Fruit fly (Drosophila melanogaster) whole organism, embryonic: ENCODE measurements around the gene pkaap.

Source experiments
- CG12155 ChIP-seq: fragments of 200-800 bp; sonication (Bioruptor generic); optimal IDR thresholded peaks from 3 replicates; lab custom pipeline; 2016; ENCODE audit warnings: missing biosample characterization, missing genetic modification characterization
- CG12219 ChIP-seq: fragments of 200-800 bp; sonication (Bioruptor generic); optimal IDR thresholded peaks from 3 replicates; lab custom pipeline; 2018; ENCODE audit warnings: missing biosample characterization, mild to moderate bottlenecking, missing genetic modification characterization
- CG12236 ChIP-seq: fragments of 200-800 bp; sonication (Bioruptor generic); optimal IDR thresholded peaks from 2 replicates; lab custom pipeline; 2016; ENCODE audit warnings: missing biosample characterization, missing genetic modification characterization
- CG13287 ChIP-seq: fragments of 200-800 bp; sonication (Bioruptor generic); IDR thresholded peaks from 2 replicates; pipeline ENCODE4 v1.3.6; 2022; ENCODE audit warnings: missing biosample characterization, missing genetic modification characterization; ENCODE audit not compliant: partially characterized antibody
- CG13775 ChIP-seq: fragments of 200-800 bp; sonication (Bioruptor generic); optimal IDR thresholded peaks from 3 replicates; lab custom pipeline; 2017; ENCODE audit warnings: missing biosample characterization, mild to moderate bottlenecking, missing genetic modification characterization
- CG14667 ChIP-seq: fragments of 200-800 bp; sonication (Bioruptor generic); IDR thresholded peaks from 2 replicates; pipeline ENCODE4 v1.3.6; 2022; ENCODE audit warnings: missing biosample characterization, missing genetic modification characterization
- CG15073 ChIP-seq: fragments of 200-800 bp; sonication (Bioruptor generic); optimal IDR thresholded peaks from 2 replicates; lab custom pipeline; 2016; ENCODE audit warnings: missing biosample characterization, missing genetic modification characterization
- CG16779 ChIP-seq: fragments of 200-800 bp; sonication (Bioruptor generic); IDR thresholded peaks from 2 replicates; pipeline ENCODE4 v1.3.6; 2022; ENCODE audit warnings: missing biosample characterization, missing genetic modification characterization
- CG17361 ChIP-seq: fragments of 200-800 bp; sonication (Bioruptor generic); IDR thresholded peaks from 3 replicates; pipeline ENCODE4 v1.3.6; 2022; ENCODE audit warnings: missing biosample characterization, missing genetic modification characterization
- CG2889 ChIP-seq: fragments of 200-800 bp; sonication (Bioruptor generic); IDR thresholded peaks from 3 replicates; pipeline ENCODE4 v1.3.6; 2022; ENCODE audit warnings: missing biosample characterization, missing genetic modification characterization
- CG3163 ChIP-seq: fragments of 200-800 bp; sonication (Bioruptor generic); optimal IDR thresholded peaks from 3 replicates; lab custom pipeline; 2016; ENCODE audit warnings: missing biosample characterization, missing genetic modification characterization
- CG32532 ChIP-seq: fragments of 200-800 bp; sonication (Bioruptor generic); IDR thresholded peaks from 2 replicates; pipeline ENCODE4 v1.3.6; 2022; ENCODE audit warnings: missing biosample characterization, missing genetic modification characterization
- CG33213 ChIP-seq: fragments of 200-800 bp; sonication (Bioruptor generic); optimal IDR thresholded peaks from 3 replicates; lab custom pipeline; 2016; ENCODE audit warnings: missing biosample characterization, missing genetic modification characterization
- CG4730 ChIP-seq: fragments of 200-800 bp; sonication (Bioruptor generic); IDR thresholded peaks from 2 replicates; pipeline ENCODE4 v1.3.6; 2022; ENCODE audit warnings: missing biosample characterization, missing genetic modification characterization
- CG5180 ChIP-seq: fragments of 200-800 bp; sonication (Bioruptor generic); optimal IDR thresholded peaks from 3 replicates; lab custom pipeline; 2017; ENCODE audit warnings: missing biosample characterization, missing genetic modification characterization, mild to moderate bottlenecking, moderate library complexity, missing genetic modification reagents
- CG6683 ChIP-seq: fragments of 200-800 bp; sonication (Bioruptor generic); optimal IDR thresholded peaks from 2 replicates; lab custom pipeline; 2017; ENCODE audit warnings: missing biosample characterization, mild to moderate bottlenecking, missing genetic modification characterization, missing genetic modification reagents
- Drgx ChIP-seq: fragments of 200-800 bp; sonication (Bioruptor generic); IDR thresholded peaks from 2 replicates; pipeline ENCODE4 v1.3.6; 2022; ENCODE audit warnings: missing biosample characterization, missing genetic modification characterization
- Ets65A ChIP-seq: fragments of 200-800 bp; sonication (Bioruptor generic); peaks from one replicate; lab custom pipeline; 2016; ENCODE audit warnings: missing biosample characterization, missing genetic modification characterization
- Fer1 ChIP-seq: fragments of 200-800 bp; sonication (Bioruptor generic); optimal IDR thresholded peaks from 2 replicates; lab custom pipeline; 2017; ENCODE audit warnings: missing biosample characterization, mild to moderate bottlenecking, missing genetic modification characterization
- Fer3 ChIP-seq: fragments of 200-800 bp; sonication (Bioruptor generic); optimal IDR thresholded peaks from 2 replicates; lab custom pipeline; 2018; ENCODE audit warnings: missing biosample characterization, mild to moderate bottlenecking, missing genetic modification characterization, moderate library complexity
- HLH54F ChIP-seq: fragments of 200-800 bp; sonication (Bioruptor generic); optimal IDR thresholded peaks from 3 replicates; lab custom pipeline; 2016; ENCODE audit warnings: missing biosample characterization, missing genetic modification characterization
- HLHmδ ChIP-seq: fragments of 200-800 bp; sonication (Bioruptor generic); optimal IDR thresholded peaks from 2 replicates; lab custom pipeline; 2018; ENCODE audit warnings: missing biosample characterization, mild to moderate bottlenecking, missing genetic modification characterization, moderate library complexity
- HmgZ ChIP-seq: fragments of 200-800 bp; sonication (Bioruptor generic); optimal IDR thresholded peaks from 2 replicates; lab custom pipeline; 2018; ENCODE audit warnings: missing biosample characterization, mild to moderate bottlenecking, missing genetic modification characterization
- NC2β ChIP-seq: fragments of 200-800 bp; sonication (Bioruptor generic); optimal IDR thresholded peaks from 2 replicates; lab custom pipeline; 2016; ENCODE audit warnings: missing biosample characterization, missing genetic modification characterization
- Nf-YA ChIP-seq: fragments of 200-800 bp; sonication (Bioruptor generic); IDR thresholded peaks from 2 replicates; pipeline ENCODE4 v1.3.6; 2022; ENCODE audit warnings: missing biosample characterization, missing genetic modification characterization
- Nf-YC ChIP-seq: fragments of 200-800 bp; optimal IDR thresholded peaks from 3 replicates; lab custom pipeline; 2019; ENCODE audit warnings: missing biosample characterization, mild to moderate bottlenecking, missing genetic modification characterization, moderate library complexity
- NfI ChIP-seq: fragments of 200-800 bp; sonication (Bioruptor generic); optimal IDR thresholded peaks from 3 replicates; lab custom pipeline; 2018; ENCODE audit warnings: missing biosample characterization, mild to moderate bottlenecking, missing genetic modification characterization, moderate library complexity
- Oli ChIP-seq: fragments of 200-800 bp; sonication (Bioruptor generic); optimal IDR thresholded peaks from 2 replicates; lab custom pipeline; 2018; ENCODE audit warnings: missing biosample characterization, mild to moderate bottlenecking, missing genetic modification characterization, moderate library complexity
- Pdp1 ChIP-seq, 2 experiments: fragments of 200-800 bp; sonication (Bioruptor generic); optimal IDR thresholded peaks; 3 replicates each; lab custom pipeline; 2016; ENCODE audit warnings: missing biosample characterization in 2 of 2, missing genetic modification characterization in 2 of 2, mild to moderate bottlenecking in 1 of 2, moderate library complexity in 1 of 2
- Ravus ChIP-seq: fragments of 200-800 bp; sonication (Bioruptor generic); IDR thresholded peaks from 2 replicates; pipeline ENCODE4 v1.3.6; 2022; ENCODE audit warnings: missing biosample characterization, missing genetic modification characterization
- Taf1 ChIP-seq: fragments of 200-800 bp; sonication (Bioruptor generic); IDR thresholded peaks from 2 replicates; pipeline ENCODE4 v1.3.6; 2022; ENCODE audit warnings: missing biosample characterization, missing genetic modification characterization
- YL-1 ChIP-seq: fragments of 200-800 bp; sonication (Bioruptor generic); optimal IDR thresholded peaks from 3 replicates; lab custom pipeline; 2017; ENCODE audit warnings: missing biosample characterization, mild to moderate bottlenecking, missing genetic modification characterization
- bowl ChIP-seq: fragments of 200-800 bp; sonication (Bioruptor generic); IDR thresholded peaks from 2 replicates; pipeline ENCODE4 v1.3.6; 2022; ENCODE audit warnings: missing biosample characterization, missing genetic modification characterization
- chif ChIP-seq, 2 experiments: fragments of 200-800 bp; sonication (Bioruptor generic); optimal IDR thresholded peaks; 3 replicates each; lab custom pipeline; 2016; ENCODE audit warnings: missing biosample characterization in 2 of 2, missing genetic modification characterization in 2 of 2
- crp ChIP-seq, 2 experiments: fragments of 200-800 bp; sonication (Bioruptor generic); optimal IDR thresholded peaks; 2 replicates in 1 of 2; 3 replicates in 1 of 2; lab custom pipeline; 2017; ENCODE audit warnings: missing biosample characterization in 2 of 2, missing genetic modification characterization in 2 of 2, mild to moderate bottlenecking in 1 of 2, moderate library complexity in 1 of 2
- dpn ChIP-seq, 2 experiments: fragments of 200-800 bp; sonication (Bioruptor generic); optimal IDR thresholded peaks; 3 replicates each; lab custom pipeline; 2016; ENCODE audit warnings: missing biosample characterization in 2 of 2, missing genetic modification characterization in 2 of 2
- gcm ChIP-seq: fragments of 200-800 bp; sonication (Bioruptor generic); optimal IDR thresholded peaks from 2 replicates; lab custom pipeline; 2019; ENCODE audit warnings: missing biosample characterization, mild to moderate bottlenecking, missing genetic modification characterization, moderate library complexity
- gem ChIP-seq: fragments of 200-800 bp; sonication (Bioruptor generic); optimal IDR thresholded peaks from 2 replicates; lab custom pipeline; 2019; ENCODE audit warnings: missing biosample characterization, mild to moderate bottlenecking, missing genetic modification characterization, moderate library complexity
- kah ChIP-seq: fragments of 200-800 bp; sonication (Bioruptor generic); optimal IDR thresholded peaks from 2 replicates; lab custom pipeline; 2018; ENCODE audit warnings: missing biosample characterization, mild to moderate bottlenecking, missing genetic modification characterization
- kay ChIP-seq: fragments of 200-800 bp; sonication (Bioruptor generic); optimal IDR thresholded peaks from 2 replicates; lab custom pipeline; 2016; ENCODE audit warnings: missing biosample characterization, missing genetic modification characterization
- lbe ChIP-seq: fragments of 200-800 bp; sonication (Bioruptor generic); optimal IDR thresholded peaks from 2 replicates; lab custom pipeline; 2016; ENCODE audit warnings: missing biosample characterization, mild to moderate bottlenecking, missing genetic modification characterization
- nmo ChIP-seq: fragments of 200-800 bp; sonication (Bioruptor generic); optimal IDR thresholded peaks from 2 replicates; lab custom pipeline; 2018; ENCODE audit warnings: missing biosample characterization, mild to moderate bottlenecking, missing genetic modification characterization, moderate library complexity
- otp ChIP-seq: fragments of 200-800 bp; sonication (Bioruptor generic); IDR thresholded peaks from 3 replicates; pipeline ENCODE4, ENCODE4 v1.3.6; 2022; ENCODE audit warnings: missing biosample characterization, missing genetic modification characterization
- pita ChIP-seq: fragments of 200-800 bp; sonication (Bioruptor generic); optimal IDR thresholded peaks from 2 replicates; lab custom pipeline; 2017; ENCODE audit warnings: missing biosample characterization, mild to moderate bottlenecking, missing genetic modification characterization
- psq ChIP-seq: fragments of 200-800 bp; sonication (Bioruptor generic); optimal IDR thresholded peaks from 2 replicates; lab custom pipeline; 2017; ENCODE audit warnings: missing biosample characterization, missing genetic modification characterization
- pum ChIP-seq: fragments of 200-800 bp; sonication (Bioruptor generic); optimal IDR thresholded peaks from 2 replicates; lab custom pipeline; 2016; ENCODE audit warnings: missing biosample characterization, missing genetic modification characterization
- slbo ChIP-seq: fragments of 200-800 bp; sonication (Bioruptor generic); IDR thresholded peaks from 2 replicates; pipeline ENCODE4 v1.3.6; 2022; ENCODE audit warnings: missing biosample characterization, missing genetic modification characterization
- tio ChIP-seq: fragments of 200-800 bp; sonication (Bioruptor generic); optimal IDR thresholded peaks from 2 replicates; lab custom pipeline; 2017; ENCODE audit warnings: missing biosample characterization, missing genetic modification characterization, inconsistent platforms
- zf30C ChIP-seq: fragments of 200-800 bp; sonication (Bioruptor generic); optimal IDR thresholded peaks from 3 replicates; lab custom pipeline; 2018; ENCODE audit warnings: missing biosample characterization, mild to moderate bottlenecking, missing genetic modification characterization

The pkaap gene

DNA sequence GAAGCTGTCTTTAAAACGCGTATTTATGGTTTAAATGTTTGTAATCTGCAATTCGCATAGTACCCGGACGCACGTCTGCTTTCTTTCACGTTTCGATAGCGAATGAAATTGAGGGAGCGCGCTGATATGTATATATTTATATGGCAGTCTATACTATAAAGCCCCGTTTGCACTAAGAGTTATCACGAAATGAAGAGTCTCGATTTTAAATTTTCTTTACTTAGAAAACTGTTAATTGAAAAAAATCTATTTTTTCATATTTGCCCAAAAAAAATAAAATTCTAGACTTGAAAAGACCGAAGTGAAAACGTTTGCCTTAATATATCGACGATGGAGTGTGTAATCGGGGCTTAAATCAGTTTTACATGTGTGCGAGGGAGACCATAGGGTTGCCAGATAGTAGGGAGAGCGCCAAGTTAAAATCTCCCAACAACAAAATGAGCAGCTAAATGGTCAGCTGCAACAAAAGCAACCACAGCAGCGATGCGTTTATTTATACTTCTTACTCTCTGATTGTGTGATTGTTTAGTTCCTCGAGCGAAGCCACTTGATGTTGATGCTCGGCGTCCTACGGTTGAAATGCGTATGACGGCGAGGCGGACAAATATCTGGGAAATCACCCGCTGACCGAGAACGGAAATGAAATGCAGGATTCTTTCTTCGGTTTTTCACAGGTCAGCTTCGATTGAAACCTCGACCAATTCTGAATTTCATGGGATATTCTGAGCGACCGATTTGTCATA is 37.6 kb downstream of the pkaap start, which contains the start of gene cact (continued):
- TF ChIP-seq Fer1 (GFP tag; lab: Kevin White, UChicago) (peak; percentile 93), HLHmδ (GFP tag; lab: Kevin White, UChicago) (peak; percentile 72), Taf1 (peak; percentile 82), CG16779 (GFP tag; lab: Robert Waterston, UW) (peak; percentile 68; the same call in 1 of the 2 replicates), CG12219 (GFP tag; lab: Kevin White, UChicago) (peak; percentile 75), tio (peak; percentile 91), NfI (GFP tag; lab: Kevin White, UChicago) (peak; percentile 92), slbo (peak; percentile 92), Nf-YA (GFP tag; lab: Robert Waterston, UW) (peak; percentile 72; the same call in 1 of the 2 replicates), CG33213 (GFP tag; lab: Kevin White, UChicago) (peak; percentile 93), crp (GFP tag; optimal IDR thresholded peaks at IDR 0.05; lab: Kevin White, UChicago) (peak; percentile 18 to 72), psq (GFP tag; lab: Kevin White, UChicago) (peak; percentile 72), Fer3 (tag; lab: Kevin White, UChicago) (peak; percentile 93), dpn (GFP tag; optimal IDR thresholded peaks at IDR 0.05; lab: Kevin White, UChicago) (peak; percentile 95), Drgx (GFP tag; lab: Robert Waterston, UW) (peak; percentile 91), CG2889 (GFP tag; lab: Robert Waterston, UW) (peak; percentile 68; the same call in 2 of the 3 replicates), gem (tag; lab: Kevin White, UChicago) (peak; percentile 97), CG13775 (GFP tag; lab: Kevin White, UChicago) (peak; percentile 93), gcm (GFP tag; lab: Kevin White, UChicago) (peak; percentile 89), pum (peak; percentile 96), Pdp1 (GFP tag; optimal IDR thresholded peaks at IDR 0.05; lab: Kevin White, UChicago) (peak; percentile 92 to 94), YL-1 (GFP tag; lab: Kevin White, UChicago) (peak; percentile 70), otp (peak; percentile 89), lbe (GFP tag; lab: Kevin White, UChicago) (peak; percentile 94), Nf-YC (tag; lab: Kevin White, UChicago) (peak; percentile 84), zf30C (GFP tag; lab: Kevin White, UChicago) (no peak), CG32532 (peak; percentile 94), CG3163 (GFP tag; lab: Kevin White, UChicago) (peak; percentile 80), CG13287 (GFP tag; lab: Robert Waterston, UW) (peak; percentile 68), CG12155 (GFP tag; lab: Kevin White, UChicago) (peak; percentile 95), kay (GFP tag; lab: Kevin White, UChicago) (peak; percentile 91), CG6683 (GFP tag; lab: Kevin White, UChicago) (peak; percentile 79), nmo (GFP tag; lab: Kevin White, UChicago) (peak; percentile 94), CG12236 (GFP tag; lab: Kevin White, UChicago) (peak; percentile 92), CG15073 (peak; percentile 63), CG4730 (GFP tag; lab: Robert Waterston, UW) (peak; percentile 83), bowl (GFP tag; lab: Robert Waterston, UW) (peak; percentile 32; the same call in 1 of the 2 replicates), kah (GFP tag; lab: Kevin White, UChicago) (peak; percentile 53), CG17361 (GFP tag; lab: Robert Waterston, UW) (peak; percentile 93), Ets65A (GFP tag; lab: Kevin White, UChicago) (peak; percentile 99), HLH54F (peak; percentile 95), pita (GFP tag; lab: Kevin White, UChicago) (no peak), NC2β (GFP tag; lab: Kevin White, UChicago) (peak; percentile 95), chif (GFP tag; optimal IDR thresholded peaks at IDR 0.05; lab: Kevin White, UChicago) (peak; percentile 86 to 95), Oli (tag; lab: Kevin White, UChicago) (peak; percentile 92), HmgZ (tag; lab: Kevin White, UChicago) (peak; percentile 95), CG5180 (GFP tag; lab: Kevin White, UChicago) (peak; percentile 57), Ravus (GFP tag; lab: Robert Waterston, UW) (peak; percentile 75), CG14667 (GFP tag; lab: Robert Waterston, UW) (no peak; the same call in 1 of the 2 replicates)
